Fruit fly (Drosophila melanogaster) whole organism, embryonic: ENCODE measurements around the gene CG32462.

ENCODE experiments used
- Adf1 ChIP-seq: fragments of 200-800 bp; sonication (Bioruptor generic); IDR thresholded peaks from 2 replicates; pipeline ENCODE4 v1.3.6; 2022; ENCODE audit warnings: missing biosample characterization, missing genetic modification characterization
- CG10267 ChIP-seq: fragments of 200-800 bp; sonication (Bioruptor generic); optimal IDR thresholded peaks from 2 replicates; lab custom pipeline; 2018; ENCODE audit warnings: missing biosample characterization, mild to moderate bottlenecking, missing genetic modification characterization, moderate library complexity
- CG10543 ChIP-seq: fragments of 200-800 bp; sonication (Bioruptor generic); optimal IDR thresholded peaks from 3 replicates; lab custom pipeline; 2017; ENCODE audit warnings: missing biosample characterization, mild to moderate bottlenecking, missing genetic modification characterization, moderate library complexity
- CG11247 ChIP-seq: fragments of 200-800 bp; sonication (Bioruptor generic); IDR thresholded peaks from 2 replicates; pipeline ENCODE4 v1.3.6; 2022; ENCODE audit warnings: missing biosample characterization, missing genetic modification characterization
- CG11456 ChIP-seq: fragments of 200-800 bp; sonication (Bioruptor generic); IDR thresholded peaks from 3 replicates; pipeline ENCODE4 v1.3.6; 2022; ENCODE audit warnings: missing biosample characterization, missing genetic modification characterization
- CG11695 ChIP-seq: fragments of 200-800 bp; sonication (Bioruptor generic); IDR thresholded peaks from 3 replicates; pipeline ENCODE4 v1.3.6; 2022; ENCODE audit warnings: missing biosample characterization, missing genetic modification characterization
- CG12236 ChIP-seq: fragments of 200-800 bp; sonication (Bioruptor generic); optimal IDR thresholded peaks from 2 replicates; lab custom pipeline; 2016; ENCODE audit warnings: missing biosample characterization, missing genetic modification characterization
- CG1233 ChIP-seq: fragments of 200-800 bp; sonication (Bioruptor generic); optimal IDR thresholded peaks from 4 replicates; lab custom pipeline; 2018; ENCODE audit warnings: missing biosample characterization, mild to moderate bottlenecking, missing genetic modification characterization
- CG1603 ChIP-seq: fragments of 200-800 bp; sonication (Bioruptor generic); optimal IDR thresholded peaks from 2 replicates; lab custom pipeline; 2019; ENCODE audit warnings: missing biosample characterization, mild to moderate bottlenecking, missing genetic modification characterization, moderate library complexity
- CG16813 ChIP-seq: fragments of 200-800 bp; sonication (Bioruptor generic); IDR thresholded peaks from 3 replicates; pipeline ENCODE4 v1.3.6; 2022; ENCODE audit warnings: missing biosample characterization, missing genetic modification characterization; ENCODE audit not compliant: partially characterized antibody
- CG17359 ChIP-seq: fragments of 200-800 bp; sonication (Bioruptor generic); optimal IDR thresholded peaks from 3 replicates; lab custom pipeline; 2018; ENCODE audit warnings: missing biosample characterization, mild to moderate bottlenecking, missing genetic modification characterization, moderate library complexity
- CG17912 ChIP-seq: fragments of 200-800 bp; sonication (Bioruptor generic); optimal IDR thresholded peaks from 2 replicates; lab custom pipeline; 2018; ENCODE audit warnings: missing biosample characterization, mild to moderate bottlenecking, missing genetic modification characterization
- CG18599 ChIP-seq: fragments of 200-800 bp; sonication (Bioruptor generic); optimal IDR thresholded peaks from 3 replicates; lab custom pipeline; 2017; ENCODE audit warnings: missing biosample characterization, missing genetic modification characterization, mild to moderate bottlenecking, moderate library complexity, missing genetic modification reagents
- CG2120 ChIP-seq: fragments of 200-800 bp; sonication (Bioruptor generic); optimal IDR thresholded peaks from 3 replicates; lab custom pipeline; 2016; ENCODE audit warnings: missing biosample characterization, missing genetic modification characterization
- CG2712 ChIP-seq: fragments of 200-800 bp; optimal IDR thresholded peaks from 3 replicates; lab custom pipeline; 2019; ENCODE audit warnings: missing biosample characterization, mild to moderate bottlenecking, missing genetic modification characterization, moderate library complexity
- CG42726 ChIP-seq: fragments of 200-800 bp; sonication (Bioruptor generic); IDR thresholded peaks from 2 replicates; pipeline ENCODE4 v1.3.6; 2022; ENCODE audit warnings: missing biosample characterization, missing genetic modification characterization; ENCODE audit not compliant: partially characterized antibody
- CG4282 ChIP-seq: fragments of 200-800 bp; sonication (Bioruptor generic); optimal IDR thresholded peaks from 2 replicates; lab custom pipeline; 2016; ENCODE audit warnings: missing biosample characterization, missing genetic modification characterization
- CG7928 ChIP-seq: fragments of 200-800 bp; sonication (Bioruptor generic); optimal IDR thresholded peaks from 2 replicates; lab custom pipeline; 2017; ENCODE audit warnings: missing biosample characterization, mild to moderate bottlenecking, missing genetic modification characterization
- CG7963 ChIP-seq: fragments of 200-800 bp; sonication (Bioruptor generic); IDR thresholded peaks from 3 replicates; pipeline ENCODE4 v1.3.6; 2022; ENCODE audit warnings: missing biosample characterization, missing genetic modification characterization; ENCODE audit not compliant: partially characterized antibody
- CG8290 ChIP-seq, 3 experiments: fragments of 200-800 bp; sonication (Bioruptor generic); optimal IDR thresholded peaks; 2 replicates each; lab custom pipeline; 2016 to 2019; ENCODE audit warnings: missing biosample characterization in 3 of 3, missing genetic modification characterization in 3 of 3, mild to moderate bottlenecking in 2 of 3, moderate library complexity in 1 of 3
- CG8478 ChIP-seq: fragments of >200 bp; optimal IDR thresholded peaks from 2 replicates; lab custom pipeline; 2018
- CG9817 ChIP-seq: fragments of 200-800 bp; sonication (Bioruptor generic); optimal IDR thresholded peaks from 2 replicates; lab custom pipeline; 2018; ENCODE audit warnings: missing biosample characterization, mild to moderate bottlenecking, missing genetic modification characterization, moderate library complexity
- Ets65A ChIP-seq: fragments of 200-800 bp; sonication (Bioruptor generic); peaks from one replicate; lab custom pipeline; 2016; ENCODE audit warnings: missing biosample characterization, missing genetic modification characterization
- HLH54F ChIP-seq: fragments of 200-800 bp; sonication (Bioruptor generic); optimal IDR thresholded peaks from 3 replicates; lab custom pipeline; 2016; ENCODE audit warnings: missing biosample characterization, missing genetic modification characterization
- HmgZ ChIP-seq: fragments of 200-800 bp; sonication (Bioruptor generic); optimal IDR thresholded peaks from 2 replicates; lab custom pipeline; 2018; ENCODE audit warnings: missing biosample characterization, mild to moderate bottlenecking, missing genetic modification characterization
- Hmx ChIP-seq: fragments of 200-800 bp; sonication (Bioruptor generic); optimal IDR thresholded peaks from 2 replicates; lab custom pipeline; 2016; ENCODE audit warnings: missing biosample characterization, missing genetic modification characterization
- Lim3 ChIP-seq: fragments of 200-800 bp; sonication (Bioruptor generic); IDR thresholded peaks from 2 replicates; pipeline ENCODE4 v1.3.6; 2022; ENCODE audit warnings: missing biosample characterization, missing genetic modification characterization
- MBD-R2 ChIP-seq: fragments of 200-800 bp; sonication (Bioruptor generic); IDR thresholded peaks from 2 replicates; pipeline ENCODE4 v1.3.6; 2022; ENCODE audit warnings: missing biosample characterization, missing genetic modification characterization
- Meics ChIP-seq: fragments of 200-800 bp; sonication (Bioruptor generic); optimal IDR thresholded peaks from 2 replicates; lab custom pipeline; 2017; ENCODE audit warnings: missing biosample characterization, mild to moderate bottlenecking, missing genetic modification characterization
- Mes4 ChIP-seq: fragments of 200-800 bp; sonication (Bioruptor generic); optimal IDR thresholded peaks from 2 replicates; lab custom pipeline; 2016; ENCODE audit warnings: missing biosample characterization, missing genetic modification characterization
- Scr ChIP-seq: fragments of 200-800 bp; sonication (Bioruptor generic); IDR thresholded peaks from 2 replicates; pipeline ENCODE4 v1.3.6; 2022; ENCODE audit warnings: missing biosample characterization, missing genetic modification characterization; ENCODE audit not compliant: partially characterized antibody
- Six4 ChIP-seq: fragments of 200-800 bp; sonication (Bioruptor generic); optimal IDR thresholded peaks from 2 replicates; lab custom pipeline; 2016; ENCODE audit warnings: missing biosample characterization, missing genetic modification characterization
- Sry-δ ChIP-seq: fragments of 200-800 bp; sonication (Bioruptor generic); optimal IDR thresholded peaks from 2 replicates; lab custom pipeline; 2016; ENCODE audit warnings: missing biosample characterization, missing genetic modification characterization
- Xbp1 ChIP-seq: fragments of 200-800 bp; sonication (Bioruptor generic); optimal IDR thresholded peaks from 3 replicates; lab custom pipeline; 2016; ENCODE audit warnings: missing biosample characterization, mild to moderate bottlenecking, missing genetic modification characterization
- esg ChIP-seq: fragments of 200-800 bp; sonication (Bioruptor generic); conservative IDR thresholded peaks from 2 replicates; pipeline ENCODE4 v1.3.6; 2022; ENCODE audit warnings: missing biosample characterization, missing genetic modification characterization
- exex ChIP-seq: fragments of 200-800 bp; sonication (Bioruptor generic); optimal IDR thresholded peaks from 4 replicates; lab custom pipeline; 2018; ENCODE audit warnings: missing biosample characterization, mild to moderate bottlenecking, missing genetic modification characterization, moderate library complexity
- grn ChIP-seq: fragments of 200-800 bp; sonication (Bioruptor generic); optimal IDR thresholded peaks from 3 replicates; lab custom pipeline; 2017; ENCODE audit warnings: missing biosample characterization, missing genetic modification characterization
- ham ChIP-seq: fragments of 200-800 bp; sonication (Bioruptor generic); IDR thresholded peaks from 2 replicates; pipeline ENCODE4 v1.3.6; 2022; ENCODE audit warnings: missing biosample characterization, missing genetic modification characterization
- lbe ChIP-seq: fragments of 200-800 bp; sonication (Bioruptor generic); optimal IDR thresholded peaks from 2 replicates; lab custom pipeline; 2016; ENCODE audit warnings: missing biosample characterization, mild to moderate bottlenecking, missing genetic modification characterization
- lmd ChIP-seq: fragments of 200-800 bp; sonication (Bioruptor generic); IDR thresholded peaks from 2 replicates; pipeline ENCODE4 v1.3.6; 2022; ENCODE audit warnings: missing biosample characterization, missing genetic modification characterization
- nau ChIP-seq: fragments of 200-800 bp; sonication (Bioruptor generic); optimal IDR thresholded peaks from 3 replicates; lab custom pipeline; 2017; ENCODE audit warnings: missing biosample characterization, mild to moderate bottlenecking, missing genetic modification characterization, missing genetic modification reagents
- pan ChIP-seq, 4 experiments: fragments of >200 bp in 3 of 4; fragments of 200-800 bp in 1 of 4; sonication (Bioruptor generic) in 1 of 4; optimal IDR thresholded peaks in 3 of 4; IDR thresholded peaks in 1 of 4; 2 replicates each; pipeline versions ENCODE4 v1.3.6 to Lab custom; 2017 to 2022; ENCODE audit warnings: missing biosample characterization in 2 of 4, missing genetic modification characterization in 2 of 4, mixed read lengths in 1 of 4
- pzg ChIP-seq: fragments of 200-800 bp; sonication (Bioruptor generic); optimal IDR thresholded peaks from 3 replicates; lab custom pipeline; 2018; ENCODE audit warnings: missing biosample characterization, mild to moderate bottlenecking, missing genetic modification characterization, moderate library complexity
- sob ChIP-seq: fragments of 200-800 bp; sonication (Bioruptor generic); IDR thresholded peaks from 2 replicates; pipeline ENCODE4 v1.3.6; 2022; ENCODE audit warnings: missing biosample characterization, missing genetic modification characterization
- tll ChIP-seq, 2 experiments: fragments of 200-800 bp in 1 of 2; fragments of >200 bp in 1 of 2; sonication (Bioruptor generic) in 1 of 2; optimal IDR thresholded peaks; 2 replicates each; lab custom pipeline; 2017 to 2019; ENCODE audit warnings: missing biosample characterization in 2 of 2, missing genetic modification characterization in 2 of 2, mild to moderate bottlenecking in 1 of 2, moderate library complexity in 1 of 2
- vvl ChIP-seq: fragments of 200-800 bp; sonication (Bioruptor generic); IDR thresholded peaks from 2 replicates; pipeline ENCODE4 v1.3.6; 2022; ENCODE audit warnings: missing biosample characterization, missing genetic modification characterization
- zen2 ChIP-seq: fragments of 200-800 bp; sonication (Bioruptor generic); IDR thresholded peaks from 3 replicates; pipeline ENCODE4 v1.3.6; 2022; ENCODE audit warnings: missing biosample characterization, missing genetic modification characterization; ENCODE audit not compliant: partially characterized antibody

The CG32462 gene

DNA sequence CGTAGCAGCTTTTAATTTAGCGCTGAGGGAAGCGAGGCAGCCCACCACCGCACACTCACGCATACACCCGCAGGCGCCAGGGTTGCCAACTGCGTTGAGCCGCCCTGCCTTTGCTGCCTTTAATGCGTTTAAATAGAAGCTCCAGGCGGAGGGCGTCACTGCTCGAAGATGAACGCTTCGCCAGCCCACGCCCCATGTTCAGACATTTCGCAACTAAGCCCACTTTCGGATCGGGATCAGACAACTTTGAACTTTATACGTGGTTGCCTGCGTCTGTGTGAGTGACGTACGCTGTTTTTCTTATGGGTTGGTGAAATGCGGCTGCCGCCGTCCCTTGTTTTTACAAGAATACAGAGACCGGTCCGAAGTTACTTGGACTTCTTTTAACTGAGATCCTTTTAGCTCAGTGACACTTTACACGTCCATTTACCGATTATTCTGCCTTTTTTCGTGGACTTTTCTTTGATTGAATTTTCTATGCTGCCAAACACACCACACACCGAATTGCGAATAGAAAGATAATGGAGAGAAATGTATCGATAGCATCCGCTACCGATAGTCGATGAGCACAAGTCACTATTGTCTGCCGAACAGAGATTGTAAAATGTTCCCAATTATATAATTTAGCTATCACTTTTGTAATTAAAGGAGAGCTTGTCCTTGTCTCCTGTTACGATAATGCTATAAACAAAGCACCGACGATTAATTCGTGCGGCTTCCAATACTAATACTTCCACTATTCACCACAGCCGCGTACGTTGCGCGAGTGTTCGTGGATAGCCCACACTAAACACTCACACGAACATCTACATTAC, 17.9 kb upstream of the CG32462 start (continued):
- TF ChIP-seq CG2120 (GFP tag; lab: Kevin White, UChicago) (peak; percentile 9), Scr (GFP tag; lab: Robert Waterston, UW) (peak; percentile 77), Adf1 (GFP tag; lab: Robert Waterston, UW) (peak; percentile 12), CG1603 (tag; lab: Kevin White, UChicago) (peak; percentile 46), MBD-R2 (GFP tag; lab: Robert Waterston, UW) (peak; percentile 46; the same call in 1 of the 2 replicates), CG1233 (no peak), zen2 (GFP tag; lab: Robert Waterston, UW) (peak; percentile 43; the same call in 2 of the 3 replicates), Six4 (no peak), exex (no peak), ham (no peak), lmd (GFP tag; lab: Robert Waterston, UW) (peak; percentile 11; the same call in 1 of the 2 replicates), CG2712 (peak; percentile 3), vvl (GFP tag; lab: Robert Waterston, UW) (0 out of 2 replicates have a peak, but pooled peaks have one; percentile 12), CG10267 (tag; lab: Kevin White, UChicago) (peak; percentile 20), CG11247 (GFP tag; lab: Robert Waterston, UW) (peak; percentile 41; the same call in 1 of the 2 replicates), Lim3 (GFP tag; lab: Robert Waterston, UW) (no peak), CG4282 (GFP tag; lab: Kevin White, UChicago) (peak; percentile 5), CG11695 (GFP tag; lab: Robert Waterston, UW) (0 out of 3 replicates have a peak, but pooled peaks have one; percentile 13), grn (GFP tag; lab: Kevin White, UChicago) (no peak), Mes4 (GFP tag; lab: Kevin White, UChicago) (peak; percentile 21), HLH54F (GFP tag; lab: Kevin White, UChicago) (peak; percentile 38), esg (GFP tag; lab: Robert Waterston, UW) (no peak), CG16813 (peak; percentile 65), Xbp1 (GFP tag; lab: Kevin White, UChicago) (peak; percentile 0), nau (GFP tag; lab: Kevin White, UChicago) (no peak), CG17912 (no peak), CG7928 (GFP tag; lab: Kevin White, UChicago) (peak; percentile 6), CG17359 (tag; lab: Kevin White, UChicago) (no peak), Hmx (no peak), Meics (GFP tag; lab: Kevin White, UChicago) (peak; percentile 39), CG7963 (GFP tag; lab: Robert Waterston, UW) (peak; percentile 61; the same call in 1 of the 3 replicates), CG9817 (peak; percentile 4), CG8290 (GFP tag; optimal IDR thresholded peaks at IDR 0.05; lab: Kevin White, UChicago) (no peak), CG8290 (tag; optimal IDR thresholded peaks at IDR 0.05; lab: Kevin White, UChicago) (peak in 1 of 2 experiments; percentile 51), tll (GFP tag; optimal IDR thresholded peaks at IDR 0.05; lab: Kevin White, UChicago) (no peak), CG12236 (GFP tag; lab: Kevin White, UChicago) (no peak), pan (optimal IDR thresholded peaks at IDR 0.05; lab: Kevin White, UChicago) (no peak), pan (GFP tag; optimal IDR thresholded peaks at IDR 0.05 in 1 of 2, IDR thresholded peaks at IDR 0.05 in 1 of 2) (peak in 1 of 2 experiments; percentile 37), CG18599 (GFP tag; lab: Kevin White, UChicago) (peak; percentile 28), pzg (GFP tag; lab: Kevin White, UChicago) (peak; percentile 1), HmgZ (tag; lab: Kevin White, UChicago) (peak; percentile 2), CG11456 (0 out of 3 replicates have a peak, but pooled peaks have one; percentile 21), CG8478 (lab: Kevin White, UChicago) (peak; percentile 51), CG42726 (GFP tag; lab: Robert Waterston, UW) (0 out of 2 replicates have a peak, but pooled peaks have one; percentile 27), Ets65A (GFP tag; lab: Kevin White, UChicago) (peak; percentile 55), Sry-δ (GFP tag; lab: Kevin White, UChicago) (no peak), CG10543 (GFP tag; lab: Kevin White, UChicago) (peak; percentile 62), lbe (GFP tag; lab: Kevin White, UChicago) (peak; percentile 13), sob (GFP tag; lab: Robert Waterston, UW) (peak; percentile 14; the same call in 1 of the 2 replicates)
